Worm (Caenorhabditis elegans): ENCODE measurements around the gene T25B9.5.

Gene T25B9.5

ce11 chrIV:10754685-10755084 is at the start of gene T25B9.5:
T25B9.5 (minus strand) TSS chrIV:10754785.
- no peak for TF ChIP-seq unc-62 (GFP tag; optimal IDR thresholded peaks at IDR 0.05)

- TF ChIP-seq unc-62 (GFP tag; optimal IDR thresholded peaks at IDR 0.05): no peak
These were observed 49.4 kb upstream of the T25B9.5 start for ce11 chrIV:10803973-10804372.

- TF ChIP-seq unc-62 (GFP tag; optimal IDR thresholded peaks at IDR 0.05): no peak
These were observed 44.8 kb upstream of the T25B9.5 start, which contains the start of gene zipt-2.1 for ce11 chrIV:10799354-10799753. zipt-2.1 (plus strand) TSS chrIV:10799654.

DNA sequence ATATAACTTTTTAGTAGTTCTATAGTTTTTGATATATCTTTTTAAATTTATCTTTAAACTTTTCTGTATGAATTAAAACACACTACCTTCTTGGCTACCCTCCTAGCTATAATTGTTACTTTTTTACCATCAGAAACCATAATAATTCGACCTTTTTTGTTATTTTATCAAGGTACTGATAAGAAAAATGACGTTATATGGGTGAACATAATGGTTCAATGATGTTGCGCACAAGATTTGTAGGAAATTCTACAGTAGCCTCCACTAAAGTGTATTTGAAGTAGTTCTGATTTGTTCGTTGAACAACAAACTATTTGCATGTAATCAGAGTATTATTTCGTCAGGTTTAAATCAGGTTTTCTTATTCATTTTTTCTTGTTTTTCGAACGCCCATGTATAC is 44.0 kb upstream of the T25B9.5 start:
- no peak for TF ChIP-seq unc-62 (GFP tag; optimal IDR thresholded peaks at IDR 0.05)

ce11 chrIV:10796707-10797106 is 42.1 kb upstream of the T25B9.5 start:
- TF ChIP-seq unc-62 (GFP tag; optimal IDR thresholded peaks at IDR 0.05): no peak

- no peak for TF ChIP-seq unc-62 (GFP tag; optimal IDR thresholded peaks at IDR 0.05)
These were observed 41.1 kb upstream of the T25B9.5 start for ce11 chrIV:10795678-10796077.

ce11 chrIV:10790353-10790752 is 35.8 kb upstream of the T25B9.5 start, which contains the start of gene pept-2:
pept-2 (plus strand) TSS chrIV:10790653.
- TF ChIP-seq unc-62 (GFP tag; optimal IDR thresholded peaks at IDR 0.05): no peak

ce11 chrIV:10786731-10787130 is 32.1 kb upstream of the T25B9.5 start, which contains the start of gene srd-7:
srd-7 (minus strand) TSS chrIV:10786831.
- TF ChIP-seq unc-62 (GFP tag; optimal IDR thresholded peaks at IDR 0.05): no peak

ce11 chrIV:10784085-10784484 is 29.5 kb upstream of the T25B9.5 start:
- TF ChIP-seq unc-62 (GFP tag; optimal IDR thresholded peaks at IDR 0.05): no peak

ce11 chrIV:10782014-10782413 is 27.4 kb upstream of the T25B9.5 start:
- TF ChIP-seq unc-62 (GFP tag; optimal IDR thresholded peaks at IDR 0.05): no peak

ce11 chrIV:10781346-10781745 is 26.8 kb upstream of the T25B9.5 start:
- no peak for TF ChIP-seq unc-62 (GFP tag; optimal IDR thresholded peaks at IDR 0.05)

DNA sequence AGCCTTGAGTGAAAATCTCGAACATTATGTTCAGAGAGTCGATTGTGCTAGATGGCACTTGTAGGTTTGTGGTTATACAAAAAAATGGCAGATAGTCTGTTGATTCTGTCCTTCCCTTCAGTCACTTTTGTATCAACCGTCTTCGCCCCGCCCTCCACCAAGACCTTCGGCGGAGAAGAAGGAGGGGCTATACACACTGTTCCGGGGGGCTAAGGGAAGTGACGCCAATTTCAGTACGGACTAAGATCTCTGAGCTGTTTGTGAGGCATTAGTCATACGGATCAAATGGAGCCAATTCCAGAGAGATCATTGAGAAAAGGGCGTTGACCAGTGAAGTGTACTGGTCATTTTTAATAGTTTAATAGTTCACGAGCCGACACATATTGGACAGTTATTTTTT is 26.0 kb upstream of the T25B9.5 start, which contains the start of gene swt-3:
Gene swt-3, minus strand, starts transcription at position 101 of the 400 bp plus-strand sequence.
- no peak for TF ChIP-seq unc-62 (GFP tag; optimal IDR thresholded peaks at IDR 0.05)

DNA sequence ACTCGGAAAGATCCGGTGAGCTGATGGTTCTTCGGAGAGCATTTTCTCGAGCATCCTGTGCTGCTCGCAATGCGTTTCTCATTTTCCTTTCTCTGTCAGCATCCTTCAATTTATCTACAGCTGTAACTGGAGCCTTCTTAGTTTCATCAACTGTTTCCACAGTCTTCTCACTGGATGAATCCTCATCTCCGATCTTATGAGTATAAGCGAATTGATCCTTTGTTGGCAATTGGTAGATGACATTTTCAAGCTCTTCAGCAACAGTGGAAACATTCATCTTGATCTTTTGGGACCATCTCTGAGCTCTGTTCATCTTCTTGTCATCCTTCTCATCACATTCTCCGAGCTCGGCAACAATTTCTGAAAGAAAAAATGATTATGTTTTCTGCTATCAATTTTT is 24.7 kb upstream of the T25B9.5 start:
- no peak for TF ChIP-seq unc-62 (GFP tag; optimal IDR thresholded peaks at IDR 0.05)

DNA sequence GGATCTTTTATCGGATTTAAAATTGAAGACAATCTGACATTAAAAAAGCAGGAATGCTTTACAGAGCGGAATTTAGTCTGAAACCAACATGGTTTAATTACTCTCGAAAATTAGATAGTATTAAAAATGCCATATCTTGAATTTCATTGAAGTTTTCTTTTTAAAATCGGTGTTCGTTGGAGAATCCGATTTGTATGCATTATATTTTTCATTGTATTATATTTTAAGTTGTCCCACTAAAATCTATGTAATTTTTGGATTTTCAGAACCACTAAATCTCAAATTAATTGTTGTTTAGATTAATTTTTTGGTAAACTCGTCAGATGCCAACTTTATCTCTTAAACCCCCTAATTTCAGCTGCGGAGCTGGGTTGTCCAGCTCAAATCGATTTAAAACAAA is 24.0 kb upstream of the T25B9.5 start:
- no peak for TF ChIP-seq unc-62 (GFP tag; optimal IDR thresholded peaks at IDR 0.05)

DNA sequence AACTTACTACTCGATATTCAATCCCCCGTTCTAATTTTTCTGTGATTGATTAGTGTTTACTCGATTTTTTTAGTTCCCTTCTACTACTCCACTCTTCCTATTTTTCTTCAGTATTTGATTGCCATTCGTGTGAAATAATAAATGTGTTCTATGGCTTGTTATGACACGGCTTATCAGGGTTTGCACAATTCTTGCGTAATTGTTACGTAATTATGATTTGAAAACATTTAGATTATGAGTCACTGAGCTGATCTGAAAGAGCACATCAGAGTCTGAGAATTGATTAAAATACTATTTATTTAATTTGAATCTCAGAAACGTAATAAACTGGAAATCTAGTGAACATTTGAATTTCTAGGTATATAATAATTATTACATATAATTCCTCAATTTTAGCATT is 23.0 kb upstream of the T25B9.5 start:
- TF ChIP-seq unc-62 (GFP tag; optimal IDR thresholded peaks at IDR 0.05): no peak

DNA sequence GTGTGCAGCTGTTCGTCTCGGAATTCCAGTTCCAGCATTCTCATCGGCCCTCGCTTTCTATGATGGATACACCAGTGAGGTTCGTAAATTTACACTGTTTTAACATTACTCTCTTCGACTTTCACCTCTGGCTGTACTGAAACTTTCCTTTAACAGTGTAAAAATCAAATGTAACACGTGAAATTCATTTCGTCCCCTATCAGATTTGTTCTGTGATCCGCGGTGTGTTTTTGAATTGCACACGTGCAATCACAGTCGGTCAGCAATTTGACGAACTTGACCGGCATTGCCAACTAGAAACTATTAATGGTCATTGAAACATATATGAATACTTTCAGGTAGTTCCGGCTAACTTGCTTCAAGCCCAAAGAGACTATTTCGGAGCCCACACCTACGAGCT is 22.5 kb upstream of the T25B9.5 start:
- no peak for TF ChIP-seq unc-62 (GFP tag; optimal IDR thresholded peaks at IDR 0.05)

- no peak for TF ChIP-seq unc-62 (GFP tag; optimal IDR thresholded peaks at IDR 0.05)
These were observed 19.2 kb upstream of the T25B9.5 start, which contains the start of gene inpp-1 for ce11 chrIV:10773811-10774210. inpp-1 (minus strand) TSS chrIV:10773911.

- no peak for TF ChIP-seq unc-62 (GFP tag; optimal IDR thresholded peaks at IDR 0.05)
These were observed 16.7 kb upstream of the T25B9.5 start for ce11 chrIV:10771296-10771695.
